Worm (Caenorhabditis elegans): Measurements from ENCODE around the gene C16A11.10.

DNA sequence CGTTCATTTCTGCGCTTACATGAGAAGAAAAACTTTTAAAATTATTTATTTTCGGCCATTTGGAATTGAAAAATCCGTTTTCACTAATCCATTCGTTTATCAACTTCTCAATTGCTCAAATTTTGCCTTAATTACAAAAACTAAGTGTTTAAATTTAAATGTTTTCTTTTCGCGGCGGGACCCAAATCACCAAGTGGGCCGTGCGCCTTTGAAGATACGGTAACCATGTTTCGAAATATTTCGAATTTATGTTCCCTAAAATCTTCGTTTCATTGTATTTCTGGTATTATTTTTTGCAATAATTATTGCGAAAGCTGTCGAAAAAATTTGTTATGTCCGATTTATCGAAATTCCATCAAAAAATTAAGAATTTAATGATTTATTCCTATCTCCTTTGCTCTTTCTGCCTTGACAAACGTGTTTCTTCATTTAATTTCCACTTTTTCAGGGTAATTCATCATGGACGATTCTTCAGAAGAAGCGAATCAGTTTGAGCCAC, 4.5 kb upstream of the C16A11.10 start, which contains the start of gene C16A11.4:
- TF ChIP-seq tbx-11 (GFP tag; IDR thresholded peaks at IDR 0.05): no peak
- no peak for TF ChIP-seq aly-1 (tag; optimal IDR thresholded peaks at IDR 0.05)
- TF ChIP-seq scrt-1 (GFP tag; IDR thresholded peaks at IDR 0.05): no peak
- TF ChIP-seq ama-1 (optimal IDR thresholded peaks at IDR 0.05): no peak
- no peak for TF ChIP-seq flt-1 (GFP tag; IDR thresholded peaks at IDR 0.05)
- TF ChIP-seq sea-1 (GFP tag; conservative IDR thresholded peaks at IDR 0.05): no peak
- no peak for TF ChIP-seq hnd-1 (tag; optimal IDR thresholded peaks at IDR 0.05)

Data from whole organism, early embryonic.